Worm (Caenorhabditis elegans) whole organism, late embryonic: ENCODE data around the gene mrpl-10.

Experiments used
- ama-1 ChIP-seq: fragments of 150-350 bp; optimal IDR thresholded peaks from 2 replicates; lab custom pipeline; 2014
- ceh-19 ChIP-seq: fragments of 200-800 bp; sonication (Bioruptor generic); optimal IDR thresholded peaks from 2 replicates; lab custom pipeline; 2018; ENCODE audit warnings: mild to moderate bottlenecking, missing genetic modification characterization, missing compliant biosample characterization
- fkh-10 ChIP-seq: fragments of 150-350 bp; optimal IDR thresholded peaks from 2 replicates; lab custom pipeline; 2014; ENCODE audit warnings: missing biosample characterization, missing genetic modification reagents, missing genetic modification characterization
- hlh-15 ChIP-seq: sonication (generic microtip); optimal IDR thresholded peaks from 2 replicates; lab custom pipeline; 2016; ENCODE audit warnings: missing genetic modification characterization, missing compliant biosample characterization
- nfya-1 ChIP-seq: sonication (generic microtip); optimal IDR thresholded peaks from 2 replicates; lab custom pipeline; 2017; ENCODE audit warnings: missing genetic modification characterization, mild to moderate bottlenecking, missing compliant biosample characterization, antibody characterized with exemption, moderate library complexity
- pag-3 ChIP-seq: sonication (generic microtip); optimal IDR thresholded peaks from 2 replicates; lab custom pipeline; 2016; ENCODE audit warnings: missing compliant biosample characterization, missing genetic modification characterization, borderline replicate concordance
- pha-2 ChIP-seq: sonication (generic microtip); optimal IDR thresholded peaks from 2 replicates; lab custom pipeline; 2017; ENCODE audit warnings: mild to moderate bottlenecking, missing genetic modification characterization, missing compliant biosample characterization
- sdc-2 ChIP-seq: sonication (generic microtip); optimal IDR thresholded peaks from 2 replicates; lab custom pipeline; 2016; ENCODE audit warnings: missing genotype, missing genetic modification characterization, missing compliant biosample characterization
- tbx-2 ChIP-seq: sonication (generic microtip); optimal IDR thresholded peaks from 2 replicates; lab custom pipeline; 2016; ENCODE audit warnings: missing genetic modification characterization, missing compliant biosample characterization
- unc-3 ChIP-seq, 2 experiments: fragments of 200-800 bp in 1 of 2; sonication (Bioruptor generic) in 1 of 2; sonication (generic microtip) in 1 of 2; conservative IDR thresholded peaks in 1 of 2; optimal IDR thresholded peaks in 1 of 2; 2 replicates each; pipeline versions ENCODE4 v1.3.6 to Lab custom; 2016 to 2022; ENCODE audit warnings: missing compliant biosample characterization in 2 of 2, missing genetic modification characterization in 2 of 2, missing genetic modification reagents in 1 of 2
- zip-5 ChIP-seq: sonication (generic microtip); optimal IDR thresholded peaks from 2 replicates; lab custom pipeline; 2016; ENCODE audit warnings: missing genetic modification characterization, missing compliant biosample characterization

- TF ChIP-seq pag-3 (tag; lab: Kevin White, UChicago): no peak
- no peak for TF ChIP-seq zip-5 (tag; lab: Kevin White, UChicago)
- TF ChIP-seq hlh-15 (tag; lab: Kevin White, UChicago): no peak
- TF ChIP-seq ceh-19 (GFP tag; lab: Kevin White, UChicago): no peak
- no peak for TF ChIP-seq fkh-10 (GFP tag; lab: Kevin White, UChicago)
- TF ChIP-seq sdc-2 (tag; lab: Kevin White, UChicago): no peak
- TF ChIP-seq nfya-1 (tag; lab: Kevin White, UChicago): no peak
- TF ChIP-seq tbx-2 (tag; lab: Kevin White, UChicago): no peak
- TF ChIP-seq unc-3 (GFP tag; conservative IDR thresholded peaks at IDR 0.05; lab: Robert Waterston, UW): no peak
- TF ChIP-seq unc-3 (tag; optimal IDR thresholded peaks at IDR 0.05; lab: Kevin White, UChicago): no peak
- TF ChIP-seq ama-1: no peak
- TF ChIP-seq pha-2: no peak
These were observed 17.0 kb upstream of the mrpl-10 start, which contains the start of gene nlp-55 for ce11 chrII:8295296-8295695.
